Fruit fly (Drosophila melanogaster): ENCODE measurements around the gene Cln7.

dm6 chr3L:7380395-7380794, 35.4 kb upstream of the Cln7 start:
- TF ChIP-seq CG16779 (tag; optimal IDR thresholded peaks at IDR 0.05) (no peak), esn (GFP tag; optimal IDR thresholded peaks at IDR 0.05) (no peak), Hr39 (GFP tag; optimal IDR thresholded peaks at IDR 0.05) (no peak), CG8119 (GFP tag; IDR thresholded peaks at IDR 0.05) (no peak), Eip93F (GFP tag; optimal IDR thresholded peaks at IDR 0.05) (no peak), CG6792 (GFP tag; optimal IDR thresholded peaks at IDR 0.05) (no peak), OdsH (GFP tag; optimal IDR thresholded peaks at IDR 0.05) (no peak), CG3032 (tag; optimal IDR thresholded peaks at IDR 0.05) (no peak), Lpt (GFP tag; optimal IDR thresholded peaks at IDR 0.05) (no peak), Met (GFP tag; optimal IDR thresholded peaks at IDR 0.05) (no peak), CG10631 (GFP tag; optimal IDR thresholded peaks at IDR 0.05) (no peak), CG6854 (GFP tag; optimal IDR thresholded peaks at IDR 0.05) (no peak), CG8319 (GFP tag; optimal IDR thresholded peaks at IDR 0.05) (no peak), ss (GFP tag; optimal IDR thresholded peaks at IDR 0.05) (no peak)

Data from whole organism, prepupa.